Fruit fly (Drosophila melanogaster): ENCODE measurements around the gene Herp.
A peak's percentile ranks its signal among the peaks of the same experiment; 100 is the strongest.

Herp gene

dm6 chr2L:7799804-7800433 is at the start of gene Herp, which contains the start of gene r2d2 (continued):
- TF ChIP-seq sc (optimal IDR thresholded peaks at IDR 0.05): no peak
- TF ChIP-seq sc (GFP tag; optimal IDR thresholded peaks at IDR 0.05): peak; percentile 58
- TF ChIP-seq ranshi (GFP tag; IDR thresholded peaks at IDR 0.05): peak; percentile 83; the same call in 1 of the 2 replicates
- TF ChIP-seq btn (GFP tag; optimal IDR thresholded peaks at IDR 0.05): peak; percentile 81
- TF ChIP-seq CG1233 (GFP tag; optimal IDR thresholded peaks at IDR 0.05): peak; percentile 89
- no peak for TF ChIP-seq h (optimal IDR thresholded peaks at IDR 0.05)
- TF ChIP-seq zen2 (GFP tag; IDR thresholded peaks at IDR 0.05; ENCODE audit: partially characterized antibody): peak; percentile 47; the same call in 1 of the 3 replicates
- TF ChIP-seq Fer3 (tag; optimal IDR thresholded peaks at IDR 0.05): peak; percentile 89
- peak; percentile 84 for TF ChIP-seq CG8281 (tag; optimal IDR thresholded peaks at IDR 0.05)
- peak; percentile 75 for TF ChIP-seq CG6765 (GFP tag; optimal IDR thresholded peaks at IDR 0.05)
- peak; percentile 92 for TF ChIP-seq Max (GFP tag; optimal IDR thresholded peaks at IDR 0.05)
- TF ChIP-seq ems (GFP tag; optimal IDR thresholded peaks at IDR 0.05): peak; percentile 91
- peak; percentile 69 for TF ChIP-seq CG30431 (GFP tag; optimal IDR thresholded peaks at IDR 0.05)
- peak; percentile 59 for TF ChIP-seq tup (GFP tag; optimal IDR thresholded peaks at IDR 0.05)
- no peak for TF ChIP-seq chinmo (GFP tag; IDR thresholded peaks at IDR 0.05; ENCODE audit: partially characterized antibody)
- TF ChIP-seq Xbp1 (GFP tag; optimal IDR thresholded peaks at IDR 0.05): peak; percentile 100
- TF ChIP-seq CG32532 (GFP tag; IDR thresholded peaks at IDR 0.05): peak; percentile 90
- peak; percentile 98 for TF ChIP-seq Sry-β (GFP tag; optimal IDR thresholded peaks at IDR 0.05)
- TF ChIP-seq schlank (tag; optimal IDR thresholded peaks at IDR 0.05): peak; percentile 85
- TF ChIP-seq CG12744 (GFP tag; optimal IDR thresholded peaks at IDR 0.05): peak; percentile 81
- no peak for TF ChIP-seq Sox102F (GFP tag; optimal IDR thresholded peaks at IDR 0.05)
- TF ChIP-seq lbe (GFP tag; optimal IDR thresholded peaks at IDR 0.05): peak; percentile 8
- peak; percentile 74 for TF ChIP-seq salm (tag; optimal IDR thresholded peaks at IDR 0.05)
- peak; percentile 81 for TF ChIP-seq CG12236 (GFP tag; optimal IDR thresholded peaks at IDR 0.05)
- TF ChIP-seq CG9437 (GFP tag; optimal IDR thresholded peaks at IDR 0.05): peak; percentile 75
- TF ChIP-seq hth (optimal IDR thresholded peaks at IDR 0.05): no peak
- TF ChIP-seq CG17829 (tag; optimal IDR thresholded peaks at IDR 0.05): peak; percentile 89
- TF ChIP-seq CG17568 (GFP tag; optimal IDR thresholded peaks at IDR 0.05): peak; percentile 63
- TF ChIP-seq psq (GFP tag; optimal IDR thresholded peaks at IDR 0.05): peak; percentile 54
- peak; percentile 76 for TF ChIP-seq CG13123 (GFP tag; optimal IDR thresholded peaks at IDR 0.05)
- TF ChIP-seq dmrt11E (tag; optimal IDR thresholded peaks at IDR 0.05): peak; percentile 85
- TF ChIP-seq CG9215 (GFP tag; IDR thresholded peaks at IDR 0.05): peak; percentile 90
- TF ChIP-seq sisA (GFP tag; IDR thresholded peaks at IDR 0.05): peak; percentile 90
- peak; percentile 81 for TF ChIP-seq CG17359 (tag; optimal IDR thresholded peaks at IDR 0.05)
- peak; percentile 71 for TF ChIP-seq Lhr (GFP tag; optimal IDR thresholded peaks at IDR 0.05)
- TF ChIP-seq CG18262 (tag; optimal IDR thresholded peaks at IDR 0.05): peak; percentile 88
- TF ChIP-seq MBD-R2 (GFP tag; IDR thresholded peaks at IDR 0.05): peak; percentile 54; the same call in 1 of the 2 replicates
- TF ChIP-seq CG17328 (GFP tag; IDR thresholded peaks at IDR 0.05): peak; percentile 73
- TF ChIP-seq CG10431 (GFP tag; optimal IDR thresholded peaks at IDR 0.05): peak; percentile 52
- TF ChIP-seq CG8944 (GFP tag; optimal IDR thresholded peaks at IDR 0.05): peak; percentile 93
- TF ChIP-seq ab (GFP tag; optimal IDR thresholded peaks at IDR 0.05): peak; percentile 73
- peak; percentile 31; the same call in 1 of the 2 replicates for TF ChIP-seq GATAe (GFP tag; conservative IDR thresholded peaks at IDR 0.05)
- no peak for TF ChIP-seq HLHmδ (GFP tag; optimal IDR thresholded peaks at IDR 0.05)
- TF ChIP-seq CG13296 (GFP tag; optimal IDR thresholded peaks at IDR 0.05): peak; percentile 92
- peak; percentile 85 for TF ChIP-seq unc-4 (GFP tag; IDR thresholded peaks at IDR 0.05; ENCODE audit: partially characterized antibody)
- TF ChIP-seq ato (GFP tag; IDR thresholded peaks at IDR 0.05; ENCODE audit: partially characterized antibody): peak; percentile 13; the same call in 1 of the 2 replicates
- TF ChIP-seq bsh (GFP tag; optimal IDR thresholded peaks at IDR 0.05): peak in 1 of 2 experiments; percentile 85
- peak; percentile 12 for TF ChIP-seq Dp (GFP tag; optimal IDR thresholded peaks at IDR 0.05)
- peak; percentile 45 for TF ChIP-seq sima (GFP tag; optimal IDR thresholded peaks at IDR 0.05)
